Fruit fly (Drosophila melanogaster) whole organism, embryonic: ENCODE measurements around the gene CG14234.

ENCODE experiments used
- CG10147 ChIP-seq: fragments of 200-800 bp; sonication (Bioruptor generic); optimal IDR thresholded peaks from 2 replicates; lab custom pipeline; 2019; ENCODE audit warnings: missing biosample characterization, mild to moderate bottlenecking, missing genetic modification characterization, moderate library complexity
- Elba2 ChIP-seq: fragments of 200-800 bp; sonication (Bioruptor generic); optimal IDR thresholded peaks from 3 replicates; lab custom pipeline; 2016; ENCODE audit warnings: missing biosample characterization, missing genetic modification characterization
- GATAe ChIP-seq: fragments of 200-800 bp; sonication (Bioruptor generic); conservative IDR thresholded peaks from 2 replicates; pipeline ENCODE4 v1.3.6; 2022; ENCODE audit warnings: missing biosample characterization, missing genetic modification characterization
- TFAM ChIP-seq: fragments of 200-800 bp; sonication (Bioruptor generic); optimal IDR thresholded peaks from 2 replicates; lab custom pipeline; 2017; ENCODE audit warnings: missing biosample characterization, missing genetic modification characterization, inconsistent platforms

- TF ChIP-seq CG10147 (no peak), GATAe (GFP tag; lab: Robert Waterston, UW) (no peak), TFAM (GFP tag; lab: Kevin White, UChicago) (no peak), Elba2 (no peak)
Measured at dm6 chrX:19712898-19713627, 22.3 kb upstream of the CG14234 start, which contains the start of gene meso18E.
